Fruit fly (Drosophila melanogaster) whole organism, embryonic: ENCODE data around the gene PRL-1.
A peak's percentile ranks its signal among the peaks of the same experiment; 100 is the strongest.

Experiments used
- ATbp ChIP-seq: fragments of 200-800 bp; sonication (Bioruptor generic); optimal IDR thresholded peaks from 2 replicates; lab custom pipeline; 2017; ENCODE audit warnings: missing biosample characterization, mild to moderate bottlenecking, missing genetic modification characterization, missing genetic modification reagents
- Ada2b ChIP-seq: fragments of 200-800 bp; sonication (Bioruptor generic); IDR thresholded peaks from 2 replicates; pipeline ENCODE4 v1.3.6; 2022; ENCODE audit warnings: missing biosample characterization, missing genetic modification characterization
- Asciz ChIP-seq: fragments of 200-800 bp; sonication (Bioruptor generic); optimal IDR thresholded peaks from 2 replicates; lab custom pipeline; 2017; ENCODE audit warnings: missing biosample characterization, mild to moderate bottlenecking, missing genetic modification characterization, missing genetic modification reagents
- CG10209 ChIP-seq: fragments of 200-800 bp; sonication (Bioruptor generic); optimal IDR thresholded peaks from 3 replicates; lab custom pipeline; 2017; ENCODE audit warnings: missing biosample characterization, mild to moderate bottlenecking, missing genetic modification characterization, missing genetic modification reagents
- CG10321 ChIP-seq: fragments of 200-800 bp; sonication (Bioruptor generic); IDR thresholded peaks from 2 replicates; pipeline ENCODE4 v1.3.6; 2022; ENCODE audit warnings: missing biosample characterization, missing genetic modification characterization
- CG10366 ChIP-seq: fragments of 200-800 bp; sonication (Bioruptor generic); IDR thresholded peaks from 2 replicates; pipeline ENCODE4 v1.3.6; 2022; ENCODE audit warnings: missing biosample characterization, missing genetic modification characterization
- CG11560 ChIP-seq: fragments of 200-800 bp; sonication (Bioruptor generic); IDR thresholded peaks from 3 replicates; pipeline ENCODE4 v1.3.6; 2022; ENCODE audit warnings: missing biosample characterization, missing genetic modification characterization
- CG11696 ChIP-seq: fragments of 200-800 bp; sonication (Bioruptor generic); IDR thresholded peaks from 2 replicates; pipeline ENCODE4 v1.3.6; 2022; ENCODE audit warnings: missing biosample characterization, missing genetic modification characterization
- CG12659 ChIP-seq: fragments of 200-800 bp; sonication (Bioruptor generic); optimal IDR thresholded peaks from 3 replicates; lab custom pipeline; 2017; ENCODE audit warnings: mild to moderate bottlenecking, missing biosample characterization, missing genetic modification reagents, missing genetic modification characterization
- CG13123 ChIP-seq: fragments of 200-800 bp; sonication (Bioruptor generic); optimal IDR thresholded peaks from 2 replicates; lab custom pipeline; 2016; ENCODE audit warnings: missing biosample characterization, missing genetic modification characterization
- CG13775 ChIP-seq: fragments of 200-800 bp; sonication (Bioruptor generic); optimal IDR thresholded peaks from 3 replicates; lab custom pipeline; 2017; ENCODE audit warnings: missing biosample characterization, mild to moderate bottlenecking, missing genetic modification characterization
- CG15269 ChIP-seq: fragments of 200-800 bp; sonication (Bioruptor generic); optimal IDR thresholded peaks from 2 replicates; lab custom pipeline; 2018; ENCODE audit warnings: missing biosample characterization, mild to moderate bottlenecking, missing genetic modification characterization, moderate library complexity
- CG16813 ChIP-seq: fragments of 200-800 bp; sonication (Bioruptor generic); IDR thresholded peaks from 3 replicates; pipeline ENCODE4 v1.3.6; 2022; ENCODE audit warnings: missing biosample characterization, missing genetic modification characterization; ENCODE audit not compliant: partially characterized antibody
- CG17568 ChIP-seq: fragments of 200-800 bp; sonication (Bioruptor generic); optimal IDR thresholded peaks from 2 replicates; lab custom pipeline; 2018; ENCODE audit warnings: missing biosample characterization, mild to moderate bottlenecking, missing genetic modification characterization, moderate library complexity
- CG18262 ChIP-seq: fragments of 200-800 bp; optimal IDR thresholded peaks from 3 replicates; lab custom pipeline; 2019; ENCODE audit warnings: missing biosample characterization, mild to moderate bottlenecking, missing genetic modification characterization, moderate library complexity
- CG18619 ChIP-seq: fragments of 200-800 bp; sonication (Bioruptor generic); optimal IDR thresholded peaks from 3 replicates; lab custom pipeline; 2017; ENCODE audit warnings: missing biosample characterization, mild to moderate bottlenecking, missing genetic modification characterization
- CG2116 ChIP-seq: fragments of 200-800 bp; sonication (Bioruptor generic); optimal IDR thresholded peaks from 3 replicates; lab custom pipeline; 2018; ENCODE audit warnings: missing biosample characterization, mild to moderate bottlenecking, missing genetic modification characterization
- CG3163 ChIP-seq: fragments of 200-800 bp; sonication (Bioruptor generic); optimal IDR thresholded peaks from 3 replicates; lab custom pipeline; 2016; ENCODE audit warnings: missing biosample characterization, missing genetic modification characterization
- CG43689 ChIP-seq: fragments of 200-800 bp; sonication (Bioruptor generic); IDR thresholded peaks from 2 replicates; pipeline ENCODE4 v1.3.6; 2022; ENCODE audit warnings: missing biosample characterization, missing genetic modification characterization
- CG6175 ChIP-seq: fragments of 200-800 bp; sonication (Bioruptor generic); IDR thresholded peaks from 3 replicates; pipeline ENCODE4 v1.3.6; 2022; ENCODE audit warnings: missing biosample characterization, missing genetic modification characterization
- CG6254 ChIP-seq: fragments of 200-800 bp; sonication (Bioruptor generic); optimal IDR thresholded peaks from 3 replicates; lab custom pipeline; 2017; ENCODE audit warnings: mild to moderate bottlenecking, missing biosample characterization, missing genetic modification reagents, missing genetic modification characterization
- CG6683 ChIP-seq: fragments of 200-800 bp; sonication (Bioruptor generic); optimal IDR thresholded peaks from 2 replicates; lab custom pipeline; 2017; ENCODE audit warnings: missing biosample characterization, mild to moderate bottlenecking, missing genetic modification characterization, missing genetic modification reagents
- CG6791 ChIP-seq: fragments of 200-800 bp; sonication (Bioruptor generic); IDR thresholded peaks from 3 replicates; pipeline ENCODE4 v1.3.6; 2022; ENCODE audit warnings: missing biosample characterization, missing genetic modification characterization; ENCODE audit not compliant: partially characterized antibody
- CG8478 ChIP-seq: fragments of >200 bp; optimal IDR thresholded peaks from 2 replicates; lab custom pipeline; 2018
- CrebB ChIP-seq: fragments of 200-800 bp; sonication (Bioruptor generic); optimal IDR thresholded peaks from 3 replicates; lab custom pipeline; 2018; ENCODE audit warnings: missing biosample characterization, mild to moderate bottlenecking, missing genetic modification characterization
- Dip3 ChIP-seq: fragments of 200-800 bp; sonication (Bioruptor generic); optimal IDR thresholded peaks from 3 replicates; lab custom pipeline; 2016; ENCODE audit warnings: missing biosample characterization, missing genetic modification characterization
- Doc2 ChIP-seq: fragments of 200-800 bp; sonication (Bioruptor generic); IDR thresholded peaks from 2 replicates; pipeline ENCODE4 v1.3.6; 2022; ENCODE audit warnings: missing biosample characterization, missing genetic modification characterization
- Drgx ChIP-seq: fragments of 200-800 bp; sonication (Bioruptor generic); IDR thresholded peaks from 2 replicates; pipeline ENCODE4 v1.3.6; 2022; ENCODE audit warnings: missing biosample characterization, missing genetic modification characterization
- H2.0 ChIP-seq: fragments of 200-800 bp; sonication (Bioruptor generic); IDR thresholded peaks from 2 replicates; pipeline ENCODE4 v1.3.6; 2022; ENCODE audit warnings: missing biosample characterization, missing genetic modification characterization
- Hr78 ChIP-seq, 2 experiments: fragments of 200-800 bp in 1 of 2; fragments of >200 bp in 1 of 2; sonication (Bioruptor generic) in 1 of 2; optimal IDR thresholded peaks; 2 replicates each; lab custom pipeline; 2017 to 2019; ENCODE audit warnings: missing biosample characterization in 2 of 2, missing genetic modification characterization in 2 of 2, mild to moderate bottlenecking in 1 of 2, moderate library complexity in 1 of 2
- Jarid2 ChIP-seq: fragments of 200-800 bp; sonication (Bioruptor generic); optimal IDR thresholded peaks from 3 replicates; lab custom pipeline; 2017; ENCODE audit warnings: mild to moderate bottlenecking, missing biosample characterization, missing genetic modification reagents, missing genetic modification characterization
- PHDP ChIP-seq: fragments of 200-800 bp; sonication (Bioruptor generic); optimal IDR thresholded peaks from 3 replicates; lab custom pipeline; 2018; ENCODE audit warnings: missing biosample characterization, mild to moderate bottlenecking, missing genetic modification characterization, moderate library complexity
- Rfx ChIP-seq: fragments of 200-800 bp; sonication (Bioruptor generic); IDR thresholded peaks from 2 replicates; pipeline ENCODE4 v1.3.6; 2022; ENCODE audit warnings: missing biosample characterization, missing genetic modification characterization
- Sin3A ChIP-seq: fragments of >200 bp; optimal IDR thresholded peaks from 2 replicates; lab custom pipeline; 2018
- Stat92E ChIP-seq, 3 experiments: fragments of >200 bp in 2 of 3; fragments of 200-800 bp in 1 of 3; sonication (Bioruptor generic) in 1 of 3; optimal IDR thresholded peaks; 2 replicates each; lab custom pipeline; 2017 to 2019; ENCODE audit warnings: missing biosample characterization in 3 of 3, missing genetic modification characterization in 3 of 3, mild to moderate bottlenecking in 1 of 3, moderate library complexity in 1 of 3
- aop ChIP-seq: fragments of 200-800 bp; sonication (Bioruptor generic); IDR thresholded peaks from 2 replicates; pipeline ENCODE4 v1.3.6; 2022; ENCODE audit warnings: missing biosample characterization, missing genetic modification characterization
- dpn ChIP-seq, 2 experiments: fragments of 200-800 bp; sonication (Bioruptor generic); optimal IDR thresholded peaks; 3 replicates each; lab custom pipeline; 2016; ENCODE audit warnings: missing biosample characterization in 2 of 2, missing genetic modification characterization in 2 of 2
- dysf ChIP-seq: fragments of 200-800 bp; sonication (Bioruptor generic); IDR thresholded peaks from 3 replicates; pipeline ENCODE4 v1.3.6; 2022; ENCODE audit warnings: missing biosample characterization, missing genetic modification characterization
- fd64A ChIP-seq: fragments of 200-800 bp; sonication (Bioruptor generic); optimal IDR thresholded peaks from 3 replicates; lab custom pipeline; 2018; ENCODE audit warnings: missing biosample characterization, mild to moderate bottlenecking, missing genetic modification characterization
- gfzf ChIP-seq: fragments of 200-800 bp; sonication (Bioruptor generic); optimal IDR thresholded peaks from 2 replicates; lab custom pipeline; 2016; ENCODE audit warnings: missing biosample characterization, mild to moderate bottlenecking, missing genetic modification characterization, moderate library complexity
- insv ChIP-seq, 2 experiments: fragments of 200-800 bp; sonication (Bioruptor generic); optimal IDR thresholded peaks; 3 replicates each; lab custom pipeline; 2016 to 2018; ENCODE audit warnings: missing biosample characterization in 2 of 2, missing genetic modification characterization in 2 of 2
- nom ChIP-seq: fragments of 200-800 bp; sonication (Bioruptor generic); optimal IDR thresholded peaks from 2 replicates; lab custom pipeline; 2017; ENCODE audit warnings: missing biosample characterization, missing genetic modification characterization, mild to moderate bottlenecking, moderate library complexity, missing genetic modification reagents
- otp ChIP-seq: fragments of 200-800 bp; sonication (Bioruptor generic); IDR thresholded peaks from 3 replicates; pipeline ENCODE4, ENCODE4 v1.3.6; 2022; ENCODE audit warnings: missing biosample characterization, missing genetic modification characterization
- ranshi ChIP-seq: fragments of 200-800 bp; sonication (Bioruptor generic); IDR thresholded peaks from 2 replicates; pipeline ENCODE4 v1.3.6; 2022; ENCODE audit warnings: missing biosample characterization, missing genetic modification characterization
- rib ChIP-seq: fragments of 200-800 bp; sonication (Bioruptor generic); IDR thresholded peaks from 2 replicates; pipeline ENCODE4 v1.3.6; 2022; ENCODE audit warnings: missing biosample characterization, missing genetic modification characterization
- tll ChIP-seq, 2 experiments: fragments of 200-800 bp in 1 of 2; fragments of >200 bp in 1 of 2; sonication (Bioruptor generic) in 1 of 2; optimal IDR thresholded peaks; 2 replicates each; lab custom pipeline; 2017 to 2019; ENCODE audit warnings: missing biosample characterization in 2 of 2, missing genetic modification characterization in 2 of 2, mild to moderate bottlenecking in 1 of 2, moderate library complexity in 1 of 2
- unc-4 ChIP-seq: fragments of 200-800 bp; sonication (Bioruptor generic); IDR thresholded peaks from 2 replicates; pipeline ENCODE4 v1.3.6; 2022; ENCODE audit warnings: missing biosample characterization, missing genetic modification characterization; ENCODE audit not compliant: partially characterized antibody

PRL-1 gene

DNA sequence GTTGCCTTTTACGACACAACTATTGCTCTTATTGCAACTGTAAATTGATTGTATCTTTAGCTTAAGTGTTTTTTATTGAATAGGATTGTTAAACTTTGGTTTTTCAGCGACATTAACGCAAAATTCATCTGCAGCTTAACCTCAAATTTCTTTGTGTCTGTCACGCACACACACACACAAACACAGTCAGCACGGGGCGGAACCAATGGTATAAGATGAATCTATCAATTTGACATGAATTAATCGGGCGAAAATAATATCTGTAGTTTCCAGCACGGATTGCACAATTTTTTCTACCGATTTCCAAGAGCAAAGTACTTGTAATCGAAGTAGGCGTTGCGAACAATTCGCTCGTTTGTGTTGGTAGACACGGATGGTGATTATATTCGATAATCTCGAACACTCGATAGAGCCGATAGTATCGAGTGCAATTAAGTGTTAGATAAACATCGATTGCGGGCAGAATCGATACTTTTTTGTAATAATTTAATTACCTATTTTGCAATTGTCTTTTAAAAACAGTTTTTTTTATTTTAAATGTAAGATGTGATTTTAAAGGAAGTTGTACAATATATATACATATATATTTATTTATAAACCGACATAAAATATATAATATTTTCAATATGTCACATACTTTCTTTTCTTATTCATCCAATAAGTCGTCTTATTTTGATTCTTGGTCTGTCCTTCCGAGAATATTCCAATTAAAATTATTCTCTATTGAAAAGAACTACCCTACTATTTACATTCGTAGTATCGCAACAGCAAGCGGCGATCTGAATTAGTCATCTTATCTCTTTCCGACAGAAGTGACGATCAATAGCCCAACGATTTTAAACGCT lies at the start of gene PRL-1, which contains the start of gene EndoGI:
TSS of gene PRL-1 (minus strand) at position 380 of the 845 bp plus-strand sequence.
TSS of gene EndoGI (plus strand) at position 462 of the 845 bp plus-strand sequence.
- TF ChIP-seq H2.0 (GFP tag; lab: Robert Waterston, UW) = peak; percentile 80
- TF ChIP-seq CG18619 (GFP tag; lab: Kevin White, UChicago) = peak; percentile 60
- TF ChIP-seq PHDP (tag; lab: Kevin White, UChicago) = peak; percentile 94
- peak; percentile 31 for TF ChIP-seq CG3163 (GFP tag; lab: Kevin White, UChicago)
- peak; percentile 98 for TF ChIP-seq unc-4 (GFP tag; lab: Robert Waterston, UW)
- no peak for TF ChIP-seq Doc2
- TF ChIP-seq CG12659 (GFP tag; lab: Kevin White, UChicago) = peak; percentile 90
- TF ChIP-seq Ada2b (GFP tag; lab: Robert Waterston, UW) = peak; percentile 50; the same call in 1 of the 2 replicates
- peak in 1 of 2 experiments; percentile 69 for TF ChIP-seq insv (GFP tag; optimal IDR thresholded peaks at IDR 0.05; lab: Kevin White, UChicago)
- peak; percentile 19 for TF ChIP-seq gfzf (GFP tag; lab: Kevin White, UChicago)
- peak; percentile 67 for TF ChIP-seq CG10209 (GFP tag; lab: Kevin White, UChicago)
- TF ChIP-seq CG6683 (GFP tag; lab: Kevin White, UChicago) = peak; percentile 67
- TF ChIP-seq tll (GFP tag; optimal IDR thresholded peaks at IDR 0.05; lab: Kevin White, UChicago) = no peak
- peak; percentile 86 for TF ChIP-seq Drgx (GFP tag; lab: Robert Waterston, UW)
- peak; percentile 25 for TF ChIP-seq Dip3 (GFP tag; lab: Kevin White, UChicago)
- peak; percentile 90 for TF ChIP-seq CG15269 (tag; lab: Kevin White, UChicago)
- peak; percentile 83 for TF ChIP-seq CG2116 (GFP tag; lab: Kevin White, UChicago)
- peak; percentile 69 for TF ChIP-seq CG6254 (GFP tag; lab: Kevin White, UChicago)
- TF ChIP-seq otp = no peak; the same call in 1 of the 3 replicates
- TF ChIP-seq dpn (GFP tag; optimal IDR thresholded peaks at IDR 0.05; lab: Kevin White, UChicago) = peak; percentile 1 to 73
- peak; percentile 79 for TF ChIP-seq CG13775
- TF ChIP-seq CrebB = peak; percentile 73
- TF ChIP-seq CG43689 (GFP tag; lab: Robert Waterston, UW) = no peak
- peak; percentile 84 for TF ChIP-seq CG18262 (tag; lab: Kevin White, UChicago)
- peak; percentile 59; the same call in 1 of the 2 replicates for TF ChIP-seq CG10321 (GFP tag; lab: Robert Waterston, UW)
- peak; percentile 32 for TF ChIP-seq CG13123 (GFP tag; lab: Kevin White, UChicago)
- TF ChIP-seq CG16813 (GFP tag; lab: Robert Waterston, UW) = peak; percentile 100
- TF ChIP-seq fd64A (GFP tag; lab: Kevin White, UChicago) = no peak
- TF ChIP-seq CG11696 (GFP tag; lab: Robert Waterston, UW) = peak; percentile 77
- TF ChIP-seq CG10366 (GFP tag; lab: Robert Waterston, UW) = peak; percentile 70; the same call in 1 of the 2 replicates
- peak; percentile 100 for TF ChIP-seq CG6791 (GFP tag; lab: Robert Waterston, UW)
- no peak for TF ChIP-seq aop (GFP tag; lab: Robert Waterston, UW)
- TF ChIP-seq Asciz (GFP tag; lab: Kevin White, UChicago) = no peak
- peak; percentile 78; the same call in 1 of the 2 replicates for TF ChIP-seq ranshi (GFP tag; lab: Robert Waterston, UW)
- TF ChIP-seq Rfx (GFP tag; lab: Robert Waterston, UW) = peak; percentile 76
- peak; percentile 20 for TF ChIP-seq Sin3A
- TF ChIP-seq dysf (GFP tag; lab: Robert Waterston, UW) = peak; percentile 79; the same call in 1 of the 3 replicates
- peak; percentile 66 for TF ChIP-seq nom (GFP tag; lab: Kevin White, UChicago)
- peak; percentile 45; the same call in 1 of the 2 replicates for TF ChIP-seq rib (GFP tag; lab: Robert Waterston, UW)
- TF ChIP-seq CG17568 (GFP tag; lab: Kevin White, UChicago) = peak; percentile 89
- TF ChIP-seq ATbp (GFP tag; lab: Kevin White, UChicago) = peak; percentile 31
- TF ChIP-seq Stat92E (GFP tag; optimal IDR thresholded peaks at IDR 0.05; lab: Kevin White, UChicago) = peak in 1 of 3 experiments; percentile 34
- TF ChIP-seq CG11560 = peak; percentile 100
- TF ChIP-seq Jarid2 (GFP tag; lab: Kevin White, UChicago) = peak; percentile 11
- TF ChIP-seq Hr78 (GFP tag; optimal IDR thresholded peaks at IDR 0.05; lab: Kevin White, UChicago) = peak in 1 of 2 experiments; percentile 26
- TF ChIP-seq CG6175 = no peak
- peak; percentile 77 for TF ChIP-seq CG8478 (lab: Kevin White, UChicago)
